Worm (Caenorhabditis elegans) whole organism, dauer: ENCODE data around the gene str-102.

Experiments used
- unc-62 ChIP-seq: sonication (generic microtip); optimal IDR thresholded peaks from 2 replicates; lab custom pipeline; 2017; ENCODE audit warnings: missing biosample characterization, missing genetic modification reagents, missing genetic modification characterization

Gene str-102

DNA sequence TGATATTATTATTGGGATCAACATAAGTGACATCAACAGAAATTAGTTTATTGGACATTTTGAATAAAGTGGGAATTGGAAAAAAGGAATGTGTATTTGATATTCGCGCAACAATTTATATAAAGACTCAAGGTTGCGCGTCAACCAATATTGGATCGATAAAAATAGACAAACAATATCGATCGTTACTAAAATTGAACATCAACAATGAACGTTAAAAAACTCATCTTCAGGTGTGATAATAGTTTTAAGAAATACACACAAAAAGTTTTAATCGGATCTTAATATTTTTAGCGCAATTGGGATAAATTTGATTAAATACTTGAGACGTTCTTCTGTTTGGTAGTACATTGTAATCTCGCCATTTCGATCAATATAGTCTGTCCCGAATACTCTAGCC is 38.8 kb downstream of the str-102 start, which contains the start of gene fbxa-104:
fbxa-104 (minus strand) TSS at position 83 of the 400 bp plus-strand sequence.
- no peak for TF ChIP-seq unc-62 (GFP tag; lab: Kevin White, UChicago)

DNA sequence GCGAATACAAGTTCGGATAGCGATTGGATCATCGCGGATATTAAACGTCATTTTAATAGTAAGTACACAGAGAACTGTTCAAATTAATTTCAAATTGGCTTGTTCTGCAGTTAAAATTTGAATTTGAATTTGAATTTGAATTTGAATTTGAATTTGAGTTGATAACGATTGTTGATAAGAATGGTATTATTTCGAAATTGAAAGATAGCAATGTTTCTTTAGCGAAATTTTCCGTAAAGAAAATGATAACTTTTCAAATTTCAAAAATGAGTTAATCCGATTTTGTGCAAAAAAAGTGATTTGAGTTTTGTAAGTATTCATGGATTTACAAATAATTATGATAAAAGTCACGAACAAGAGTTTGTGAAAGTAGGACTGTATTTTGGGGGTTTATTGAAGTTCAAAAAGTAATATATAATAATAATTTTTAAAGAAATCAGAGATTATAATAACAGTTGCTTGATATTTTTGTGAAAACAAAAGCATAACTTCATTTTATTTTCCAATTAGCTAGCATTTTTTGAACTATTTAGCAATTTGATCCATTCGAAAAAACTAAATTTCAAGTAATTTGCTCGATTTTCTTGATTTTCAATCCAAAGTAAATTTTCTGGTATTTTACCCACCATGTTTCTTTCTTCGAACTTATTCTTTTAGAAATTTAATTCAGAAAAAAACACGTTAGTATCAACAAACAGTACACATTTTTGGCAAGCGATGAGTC is 40.7 kb downstream of the str-102 start, which contains the start of gene Y36E3A.2:
Y36E3A.2 (plus strand) TSS at position 674 of the 724 bp plus-strand sequence.
- no peak for TF ChIP-seq unc-62 (GFP tag; lab: Kevin White, UChicago)

DNA sequence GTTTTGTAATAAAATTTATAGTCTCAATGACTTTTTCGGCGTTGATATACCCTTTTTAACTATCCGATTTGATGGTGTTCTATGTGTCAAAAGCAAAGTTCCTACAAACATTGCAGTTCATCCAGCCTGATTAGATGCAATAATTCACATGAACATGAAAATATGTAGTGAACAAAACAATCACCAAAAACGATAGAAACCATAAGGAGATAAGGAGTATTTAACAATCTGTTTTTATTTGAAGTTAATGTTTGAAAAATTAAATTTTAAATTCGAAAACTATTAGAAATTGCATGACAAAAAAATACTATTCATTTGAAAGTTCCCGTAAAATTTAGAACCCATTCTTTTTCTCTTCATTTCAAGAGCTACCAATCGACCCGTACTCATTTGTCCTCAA is 42.1 kb downstream of the str-102 start, which contains the start of gene fbxa-209:
fbxa-209 (minus strand) TSS at position 101 of the 400 bp plus-strand sequence.
- TF ChIP-seq unc-62 (GFP tag; lab: Kevin White, UChicago), result no peak

DNA sequence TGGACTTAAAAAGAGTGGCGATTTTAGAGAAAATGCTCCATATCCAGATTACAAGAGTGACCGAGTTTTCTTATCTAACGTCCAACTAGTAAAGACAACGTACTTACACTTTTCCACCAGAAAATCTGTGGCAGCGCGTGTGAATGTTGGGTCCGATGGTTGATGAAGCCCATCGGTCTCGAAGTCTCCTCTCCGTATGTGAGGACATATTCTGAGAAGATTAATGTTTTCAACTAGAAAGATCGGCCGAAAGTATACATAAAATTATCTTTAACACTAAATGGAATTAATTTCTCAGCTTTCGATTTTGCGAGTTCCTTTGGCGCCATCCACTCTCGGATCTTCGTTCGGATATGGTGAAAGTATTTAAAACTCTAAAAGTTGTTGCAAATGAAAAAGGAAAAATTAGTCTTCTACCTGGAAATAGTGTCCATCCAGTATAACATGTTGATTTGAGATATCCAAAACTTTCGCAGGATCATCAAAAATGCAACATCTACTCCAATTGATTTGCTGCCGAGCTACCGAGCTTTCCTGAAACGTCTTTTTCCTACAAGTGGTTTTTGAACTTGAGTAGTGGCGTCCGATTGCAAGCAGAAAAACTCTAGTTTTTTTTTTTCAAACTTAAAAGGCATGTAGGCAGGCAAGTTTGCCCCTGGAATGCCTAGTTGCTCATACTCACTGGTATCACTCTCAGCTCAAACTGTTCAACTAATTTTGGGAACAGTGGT is 46.7 kb downstream of the str-102 start:
- no peak for TF ChIP-seq unc-62 (GFP tag; lab: Kevin White, UChicago)

DNA sequence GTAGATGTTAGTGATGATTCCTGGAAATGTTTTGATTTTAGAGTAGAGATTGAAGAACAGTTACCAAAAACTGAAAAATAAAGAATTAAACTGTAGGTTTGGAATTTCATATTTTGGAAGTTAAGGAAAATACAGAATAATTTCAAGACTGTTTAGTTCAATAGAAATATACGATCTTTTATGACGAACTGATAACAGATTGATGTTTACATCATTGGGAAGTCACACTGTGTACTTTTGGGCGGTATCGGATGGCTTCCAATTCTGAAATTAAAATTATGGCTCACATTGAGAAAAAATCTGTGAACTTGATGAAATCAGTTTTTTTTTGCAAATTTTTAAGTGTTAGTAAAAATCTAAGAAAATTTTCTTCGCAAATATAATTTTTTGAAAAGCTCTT is 47.6 kb downstream of the str-102 start, which contains the start of gene T26H5.8:
T26H5.8 (minus strand) TSS at position 270 of the 400 bp plus-strand sequence.
- TF ChIP-seq unc-62 (GFP tag; lab: Kevin White, UChicago), result no peak

DNA sequence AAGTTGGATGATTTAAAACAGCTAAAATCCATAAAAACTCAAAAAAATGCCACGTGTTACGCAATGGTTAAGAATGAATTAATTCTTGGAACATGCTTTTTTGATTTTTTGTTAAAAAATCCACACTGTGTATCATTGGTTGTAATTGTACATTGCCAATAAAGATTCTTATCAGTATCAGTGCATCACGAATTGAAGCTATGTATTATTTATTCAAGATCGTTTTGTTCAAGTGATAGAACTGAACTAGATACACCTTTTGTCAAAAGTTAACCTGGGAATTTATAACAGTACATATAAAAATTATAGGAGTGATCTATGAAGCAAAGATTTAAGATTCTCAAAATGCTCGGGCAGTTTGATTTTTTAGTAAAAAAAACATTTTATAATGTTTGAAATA is 49.8 kb downstream of the str-102 start:
- TF ChIP-seq unc-62 (GFP tag; lab: Kevin White, UChicago), result no peak

DNA sequence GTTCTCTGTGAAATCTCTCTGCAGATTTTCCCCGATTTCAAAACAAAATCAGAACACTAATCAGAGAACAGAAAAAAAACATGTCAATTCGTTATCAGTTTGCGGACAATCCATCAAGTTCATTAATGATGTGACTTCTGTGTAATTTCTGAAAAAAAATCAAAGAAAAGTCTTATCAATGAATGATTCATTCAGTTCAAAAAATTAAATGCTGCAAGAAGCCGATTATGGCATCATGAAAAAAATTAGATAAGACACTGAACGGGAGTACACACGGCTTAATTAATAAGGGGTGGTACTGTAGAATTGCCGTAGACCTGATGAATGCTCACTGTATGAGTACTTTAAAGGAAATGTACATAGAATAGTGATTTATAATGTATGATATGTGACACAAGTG is 51.3 kb downstream of the str-102 start:
- TF ChIP-seq unc-62 (GFP tag; lab: Kevin White, UChicago), result no peak
